Fruit fly (Drosophila melanogaster) whole organism, prepupa: Measurements from ENCODE around the gene Pak.

Experiments
- Blimp-1 ChIP-seq: fragments of 200-800 bp; sonication (Bioruptor generic); optimal IDR thresholded peaks from 3 replicates; lab custom pipeline; 2017; ENCODE audit warnings: missing biosample characterization, missing genetic modification characterization, mild to moderate bottlenecking, moderate library complexity, missing genetic modification reagents
- CG11294 ChIP-seq: fragments of 200-800 bp; sonication (Bioruptor generic); IDR thresholded peaks from 2 replicates; pipeline ENCODE4 v1.3.6; 2022; ENCODE audit warnings: missing biosample characterization, missing genetic modification characterization
- CG11762 ChIP-seq: fragments of 200-800 bp; sonication (Bioruptor generic); optimal IDR thresholded peaks from 3 replicates; lab custom pipeline; 2016; ENCODE audit warnings: missing biosample characterization, missing genetic modification characterization; ENCODE audit not compliant: insufficient read depth
- CG11902 ChIP-seq: fragments of 200-800 bp; sonication (Bioruptor generic); optimal IDR thresholded peaks from 3 replicates; lab custom pipeline; 2016; ENCODE audit warnings: missing biosample characterization, missing genetic modification characterization
- CG15336 ChIP-seq: fragments of 200-800 bp; sonication (Bioruptor generic); IDR thresholded peaks from 2 replicates; pipeline ENCODE4 v1.3.6; 2022; ENCODE audit warnings: missing biosample characterization, missing genetic modification characterization
- CG16779 ChIP-seq: fragments of 200-800 bp; sonication (Bioruptor generic); optimal IDR thresholded peaks from 3 replicates; lab custom pipeline; 2017; ENCODE audit warnings: missing biosample characterization, mild to moderate bottlenecking, missing genetic modification characterization
- CG31627 ChIP-seq: fragments of 200-800 bp; sonication (Bioruptor generic); optimal IDR thresholded peaks from 3 replicates; lab custom pipeline; 2016; ENCODE audit warnings: missing biosample characterization, missing genetic modification characterization
- CG32006 ChIP-seq: fragments of 200-800 bp; sonication (Bioruptor generic); optimal IDR thresholded peaks from 3 replicates; lab custom pipeline; 2017; ENCODE audit warnings: missing biosample characterization, mild to moderate bottlenecking, missing genetic modification characterization
- CG34406 ChIP-seq: fragments of 200-800 bp; sonication (Bioruptor generic); optimal IDR thresholded peaks from 3 replicates; lab custom pipeline; 2016; ENCODE audit warnings: missing biosample characterization, missing genetic modification characterization
- CG3919 ChIP-seq: fragments of 200-800 bp; sonication (Bioruptor generic); optimal IDR thresholded peaks from 3 replicates; lab custom pipeline; 2016; ENCODE audit warnings: missing biosample characterization, missing genetic modification characterization
- CG6163 ChIP-seq: fragments of 200-800 bp; sonication (Bioruptor generic); IDR thresholded peaks from 3 replicates; pipeline ENCODE4 v1.3.6; 2022; ENCODE audit warnings: missing biosample characterization, missing genetic modification characterization
- CG6792 ChIP-seq: fragments of 200-800 bp; sonication (Bioruptor generic); optimal IDR thresholded peaks from 3 replicates; lab custom pipeline; 2016; ENCODE audit warnings: missing biosample characterization, missing genetic modification characterization
- CG6808 ChIP-seq: fragments of 200-800 bp; sonication (Bioruptor generic); optimal IDR thresholded peaks from 3 replicates; lab custom pipeline; 2017; ENCODE audit warnings: missing biosample characterization, missing genetic modification characterization, mild to moderate bottlenecking, moderate library complexity, missing genetic modification reagents
- CG7368 ChIP-seq: fragments of 200-800 bp; sonication (Bioruptor generic); optimal IDR thresholded peaks from 3 replicates; lab custom pipeline; 2016; ENCODE audit warnings: missing biosample characterization, missing genetic modification characterization
- CG8119 ChIP-seq: fragments of 200-800 bp; sonication (Bioruptor generic); IDR thresholded peaks from 3 replicates; pipeline ENCODE4 v1.3.6; 2022; ENCODE audit warnings: missing biosample characterization, missing genetic modification characterization
- CG8319 ChIP-seq: fragments of 200-800 bp; sonication (Bioruptor generic); optimal IDR thresholded peaks from 3 replicates; lab custom pipeline; 2016; ENCODE audit warnings: missing biosample characterization, missing genetic modification characterization
- Eip75B ChIP-seq: fragments of 200-800 bp; sonication (Bioruptor generic); optimal IDR thresholded peaks from 3 replicates; lab custom pipeline; 2016; ENCODE audit warnings: missing biosample characterization, missing genetic modification characterization
- Eip78C ChIP-seq: fragments of 200-800 bp; sonication (Bioruptor generic); peaks from one replicate; lab custom pipeline; 2016; ENCODE audit warnings: missing biosample characterization, missing genetic modification characterization
- Eip93F ChIP-seq: fragments of 200-800 bp; sonication (Bioruptor generic); optimal IDR thresholded peaks from 2 replicates; lab custom pipeline; 2016; ENCODE audit warnings: missing biosample characterization, mild to moderate bottlenecking, missing genetic modification characterization
- Ets21C ChIP-seq: fragments of 200-800 bp; sonication (Bioruptor generic); optimal IDR thresholded peaks from 3 replicates; lab custom pipeline; 2016; ENCODE audit warnings: missing biosample characterization, missing genetic modification characterization
- Ets96B ChIP-seq: fragments of 200-800 bp; optimal IDR thresholded peaks from 2 replicates; lab custom pipeline; 2019; ENCODE audit warnings: missing biosample characterization, mild to moderate bottlenecking, missing genetic modification characterization, moderate library complexity
- Gug ChIP-seq: fragments of 200-800 bp; sonication (Bioruptor generic); IDR thresholded peaks from 2 replicates; pipeline ENCODE4 v1.3.6; 2022; ENCODE audit warnings: missing biosample characterization, missing genetic modification characterization
- Hr38 ChIP-seq: sonication (Bioruptor generic); optimal IDR thresholded peaks from 2 replicates; lab custom pipeline; 2016; ENCODE audit warnings: missing biosample characterization, missing genetic modification characterization
- Hr39 ChIP-seq: fragments of 200-800 bp; sonication (Bioruptor generic); optimal IDR thresholded peaks from 2 replicates; lab custom pipeline; 2016; ENCODE audit warnings: missing biosample characterization, missing genetic modification characterization
- Hr4 ChIP-seq: fragments of 200-800 bp; sonication (Bioruptor generic); optimal IDR thresholded peaks from 3 replicates; lab custom pipeline; 2016; ENCODE audit warnings: missing biosample characterization, missing genetic modification characterization
- Lpt ChIP-seq: fragments of 200-800 bp; sonication (Bioruptor generic); optimal IDR thresholded peaks from 3 replicates; lab custom pipeline; 2016; ENCODE audit warnings: missing biosample characterization, missing genetic modification characterization
- Smox ChIP-seq: fragments of 200-800 bp; sonication (Bioruptor generic); optimal IDR thresholded peaks from 3 replicates; lab custom pipeline; 2016; ENCODE audit warnings: missing biosample characterization, missing genetic modification characterization
- Sox102F ChIP-seq: fragments of 200-800 bp; sonication (Bioruptor generic); optimal IDR thresholded peaks from 2 replicates; lab custom pipeline; 2016; ENCODE audit warnings: missing biosample characterization, mild to moderate bottlenecking, missing genetic modification characterization
- Sox15 ChIP-seq: fragments of 200-800 bp; sonication (Bioruptor generic); optimal IDR thresholded peaks from 3 replicates; lab custom pipeline; 2016; ENCODE audit warnings: missing biosample characterization, missing genetic modification characterization
- achi ChIP-seq: fragments of 200-800 bp; sonication (Bioruptor generic); optimal IDR thresholded peaks from 3 replicates; lab custom pipeline; 2016; ENCODE audit warnings: missing biosample characterization, missing genetic modification characterization
- cyc ChIP-seq: fragments of 200-800 bp; sonication (Bioruptor generic); optimal IDR thresholded peaks from 3 replicates; lab custom pipeline; 2016; ENCODE audit warnings: missing biosample characterization, missing genetic modification characterization
- dac ChIP-seq: fragments of 200-800 bp; sonication (Bioruptor generic); optimal IDR thresholded peaks from 2 replicates; lab custom pipeline; 2017; ENCODE audit warnings: missing biosample characterization, mild to moderate bottlenecking, missing genetic modification characterization
- dsx ChIP-seq: fragments of 200-800 bp; optimal IDR thresholded peaks from 3 replicates; lab custom pipeline; 2019; ENCODE audit warnings: missing biosample characterization, mild to moderate bottlenecking, missing genetic modification characterization, moderate library complexity; ENCODE audit not compliant: poor library complexity, severe bottlenecking
- eg ChIP-seq: fragments of 200-800 bp; sonication (Bioruptor generic); IDR thresholded peaks from 3 replicates; pipeline ENCODE4 v1.3.6; 2022; ENCODE audit warnings: missing biosample characterization, missing genetic modification characterization
- esn ChIP-seq: fragments of 200-800 bp; sonication (Bioruptor generic); optimal IDR thresholded peaks from 2 replicates; lab custom pipeline; 2016; ENCODE audit warnings: missing biosample characterization, mild to moderate bottlenecking, missing genetic modification characterization, moderate library complexity
- fd85E ChIP-seq: fragments of 200-800 bp; sonication (Bioruptor generic); optimal IDR thresholded peaks from 3 replicates; lab custom pipeline; 2016; ENCODE audit warnings: missing biosample characterization, missing genetic modification characterization
- fkh ChIP-seq: fragments of 200-800 bp; sonication (Bioruptor generic); optimal IDR thresholded peaks from 3 replicates; lab custom pipeline; 2017; ENCODE audit warnings: missing biosample characterization, mild to moderate bottlenecking, missing genetic modification characterization, moderate library complexity
- lz ChIP-seq: fragments of 200-800 bp; sonication (Bioruptor generic); optimal IDR thresholded peaks from 3 replicates; lab custom pipeline; 2016; ENCODE audit warnings: missing biosample characterization, missing genetic modification characterization
- pdm3 ChIP-seq: fragments of 200-800 bp; sonication (Bioruptor generic); optimal IDR thresholded peaks from 3 replicates; lab custom pipeline; 2016; ENCODE audit warnings: missing biosample characterization, missing genetic modification characterization
- salr ChIP-seq, 2 experiments: fragments of 200-800 bp; sonication (Bioruptor generic); optimal IDR thresholded peaks; 3 replicates each; lab custom pipeline; 2016 to 2018; ENCODE audit warnings: missing biosample characterization in 2 of 2, missing genetic modification characterization in 2 of 2, mild to moderate bottlenecking in 1 of 2
- spab ChIP-seq: fragments of 200-800 bp; sonication (Bioruptor generic); optimal IDR thresholded peaks from 2 replicates; lab custom pipeline; 2017; ENCODE audit warnings: missing biosample characterization, mild to moderate bottlenecking, missing genetic modification characterization, missing genetic modification reagents
- ss ChIP-seq, 2 experiments: fragments of 200-800 bp; sonication (Bioruptor generic); optimal IDR thresholded peaks; 2 replicates in 1 of 2; 3 replicates in 1 of 2; lab custom pipeline; 2017 to 2018; ENCODE audit warnings: mild to moderate bottlenecking in 2 of 2, missing biosample characterization in 2 of 2, missing genetic modification characterization in 2 of 2, moderate library complexity in 1 of 2
- svp ChIP-seq: fragments of 200-800 bp; sonication (Bioruptor generic); peaks from one replicate; lab custom pipeline; 2016; ENCODE audit warnings: missing biosample characterization, missing genetic modification characterization
- topi ChIP-seq: fragments of 200-800 bp; sonication (Bioruptor generic); optimal IDR thresholded peaks from 3 replicates; lab custom pipeline; 2016; ENCODE audit warnings: missing biosample characterization, missing genetic modification characterization
- vri ChIP-seq: fragments of 200-800 bp; sonication (Bioruptor generic); optimal IDR thresholded peaks from 3 replicates; lab custom pipeline; 2016; ENCODE audit warnings: missing biosample characterization, mild to moderate bottlenecking, missing genetic modification characterization

Pak gene

dm6 chr3R:6352893-6353623, 2.4 kb downstream of the Pak start (continued):
- TF ChIP-seq topi (GFP tag; lab: Kevin White, UChicago) (peak; percentile 48), Hr39 (peak; percentile 26), CG6808 (peak; percentile 8), fd85E (no peak), Lpt (peak; percentile 34), CG8319 (GFP tag; lab: Kevin White, UChicago) (no peak), Sox15 (GFP tag; lab: Kevin White, UChicago) (no peak), dsx (no peak), spab (GFP tag; lab: Kevin White, UChicago) (peak; percentile 37), Eip75B (peak; percentile 48), Eip78C (GFP tag; lab: Kevin White, UChicago) (peak; percentile 88), CG32006 (GFP tag; lab: Kevin White, UChicago) (peak; percentile 80), CG6163 (no peak), Blimp-1 (GFP tag; lab: Kevin White, UChicago) (no peak), CG8119 (peak; percentile 56; the same call in 1 of the 3 replicates), salr (GFP tag; optimal IDR thresholded peaks at IDR 0.05; lab: Kevin White, UChicago) (peak in 1 of 2 experiments; percentile 49), CG16779 (tag; lab: Kevin White, UChicago) (no peak), Gug (GFP tag; lab: Robert Waterston, UW) (peak; percentile 44; the same call in 1 of the 2 replicates), esn (GFP tag; lab: Kevin White, UChicago) (peak; percentile 42), cyc (no peak), pdm3 (GFP tag; lab: Kevin White, UChicago) (peak; percentile 64), CG31627 (GFP tag; lab: Kevin White, UChicago) (peak; percentile 27), ss (GFP tag; optimal IDR thresholded peaks at IDR 0.05; lab: Kevin White, UChicago) (peak in 1 of 2 experiments; percentile 5), Eip93F (GFP tag; lab: Kevin White, UChicago) (no peak), dac (GFP tag; lab: Kevin White, UChicago) (no peak)

- TF ChIP-seq CG6792 (GFP tag; lab: Kevin White, UChicago) (peak; percentile 81), lz (GFP tag; lab: Kevin White, UChicago) (peak; percentile 80), CG32006 (GFP tag; lab: Kevin White, UChicago) (peak; percentile 92), esn (GFP tag; lab: Kevin White, UChicago) (peak; percentile 89), spab (GFP tag; lab: Kevin White, UChicago) (peak; percentile 70), achi (GFP tag; lab: Kevin White, UChicago) (peak; percentile 85), CG8119 (peak; percentile 73; the same call in 2 of the 3 replicates), Eip93F (GFP tag; lab: Kevin White, UChicago) (no peak), Ets21C (GFP tag; lab: Kevin White, UChicago) (peak; percentile 73), Hr4 (GFP tag; lab: Kevin White, UChicago) (peak; percentile 91), CG15336 (GFP tag; lab: Robert Waterston, UW) (peak; percentile 82; the same call in 1 of the 2 replicates), CG34406 (GFP tag; lab: Kevin White, UChicago) (no peak), dsx (no peak), svp (GFP tag; lab: Kevin White, UChicago) (peak; percentile 93), vri (peak; percentile 62), CG3919 (GFP tag; lab: Kevin White, UChicago) (no peak), Sox102F (GFP tag; lab: Kevin White, UChicago) (peak; percentile 77), Ets96B (tag; lab: Kevin White, UChicago) (peak; percentile 75), Lpt (peak; percentile 71), Smox (GFP tag; lab: Kevin White, UChicago) (peak; percentile 80), Gug (GFP tag; lab: Robert Waterston, UW) (no peak; the same call in 1 of the 2 replicates), fkh (GFP tag; lab: Kevin White, UChicago) (no peak), CG11294 (0 out of 2 replicates have a peak, but pooled peaks have one; percentile 29), CG31627 (GFP tag; lab: Kevin White, UChicago) (peak; percentile 76), CG11902 (GFP tag; lab: Kevin White, UChicago) (peak; percentile 36), CG16779 (tag; lab: Kevin White, UChicago) (no peak), Hr39 (peak; percentile 81), CG6808 (no peak), CG7368 (GFP tag; lab: Kevin White, UChicago) (no peak), CG11762 (GFP tag; lab: Kevin White, UChicago) (peak; percentile 71), fd85E (no peak), salr (GFP tag; optimal IDR thresholded peaks at IDR 0.05; lab: Kevin White, UChicago) (peak in 1 of 2 experiments; percentile 89), Hr38 (no peak), topi (GFP tag; lab: Kevin White, UChicago) (peak; percentile 88), eg (GFP tag; lab: Robert Waterston, UW) (no peak)
Observed at dm6 chr3R:6353624-6354352, 3.1 kb downstream of the Pak start.
